Worm (Caenorhabditis elegans): ENCODE data around the gene ZK1098.9.

The ZK1098.9 gene

ce11 chrIII:9546016-9546659, 1.9 kb downstream of the ZK1098.9 start, which contains the start of gene unc-16:
unc-16 (plus strand) TSS chrIII:9546258.
- TF ChIP-seq unc-62 (GFP tag; optimal IDR thresholded peaks at IDR 0.05) (peak; percentile 91), nhr-2 (tag; optimal IDR thresholded peaks at IDR 0.05) (no peak), ceh-43 (GFP tag; optimal IDR thresholded peaks at IDR 0.05) (no peak), M03D4.4 (tag; optimal IDR thresholded peaks at IDR 0.05) (peak; percentile 32), lsy-2 (tag; optimal IDR thresholded peaks at IDR 0.05) (peak; percentile 98), nhr-237 (tag; optimal IDR thresholded peaks at IDR 0.05) (peak; percentile 65), bed-3 (GFP tag; optimal IDR thresholded peaks at IDR 0.05) (no peak), ceh-83 (GFP tag; optimal IDR thresholded peaks at IDR 0.05) (peak; percentile 20), lin-32 (GFP tag; optimal IDR thresholded peaks at IDR 0.05) (no peak), flh-1 (GFP tag; optimal IDR thresholded peaks at IDR 0.05) (no peak), ztf-11 (tag; optimal IDR thresholded peaks at IDR 0.05) (no peak), unc-39 (tag; optimal IDR thresholded peaks at IDR 0.05) (no peak), ceh-39 (tag; optimal IDR thresholded peaks at IDR 0.05) (peak; percentile 47), pha-4 (tag; optimal IDR thresholded peaks at IDR 0.05) (peak; percentile 91), sptf-1 (tag; optimal IDR thresholded peaks at IDR 0.05) (no peak), hlh-1 (tag; optimal IDR thresholded peaks at IDR 0.05) (peak; percentile 47), elt-3 (tag; optimal IDR thresholded peaks at IDR 0.05) (no peak), ham-2 (GFP tag; optimal IDR thresholded peaks at IDR 0.05) (peak; percentile 22), unc-120 (tag; optimal IDR thresholded peaks at IDR 0.05; ENCODE audit: poor library complexity, severe bottlenecking) (peak; percentile 27), lin-13 (tag; optimal IDR thresholded peaks at IDR 0.05) (peak; percentile 77), sem-2 (GFP tag; optimal IDR thresholded peaks at IDR 0.05) (no peak), tbx-8 (GFP tag; optimal IDR thresholded peaks at IDR 0.05) (no peak), nhr-76 (tag; optimal IDR thresholded peaks at IDR 0.05) (no peak), nhr-12 (tag; optimal IDR thresholded peaks at IDR 0.05) (no peak), mab-5 (tag; optimal IDR thresholded peaks at IDR 0.05) (no peak), snpc-4 (tag; optimal IDR thresholded peaks at IDR 0.05) (no peak), mls-2 (tag; optimal IDR thresholded peaks at IDR 0.05) (peak; percentile 54), ces-1 (GFP tag; optimal IDR thresholded peaks at IDR 0.05) (peak; percentile 78), elt-1 (tag; optimal IDR thresholded peaks at IDR 0.05; ENCODE audit: borderline replicate concordance, insufficient read depth) (peak; percentile 49), drap-1 (GFP tag; optimal IDR thresholded peaks at IDR 0.05) (peak; percentile 32), zip-8 (tag; optimal IDR thresholded peaks at IDR 0.05) (no peak), cnd-1 (tag; optimal IDR thresholded peaks at IDR 0.05) (no peak), nhr-28 (tag; optimal IDR thresholded peaks at IDR 0.05) (no peak), blmp-1 (tag; optimal IDR thresholded peaks at IDR 0.05) (no peak), mep-1 (tag; optimal IDR thresholded peaks at IDR 0.05) (peak; percentile 78)

DNA sequence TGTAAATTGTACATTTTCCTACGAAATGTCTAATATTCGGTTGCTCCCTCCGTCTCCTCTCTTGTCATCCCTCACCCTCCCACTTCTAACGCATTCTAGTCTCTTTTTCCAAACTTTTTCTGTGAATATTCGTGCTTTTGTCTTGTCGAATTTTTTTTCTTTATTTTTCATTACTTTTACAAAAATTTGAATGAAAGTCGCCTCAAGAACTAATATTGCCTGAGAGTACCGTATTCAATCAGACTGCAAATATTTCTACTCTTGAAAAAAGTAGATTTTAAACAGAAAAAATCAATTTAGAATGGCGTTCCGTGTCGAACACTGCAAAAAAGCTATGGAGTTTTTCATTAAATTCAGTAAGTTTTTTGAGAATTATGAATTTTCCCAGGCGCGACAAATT, 12.1 kb downstream of the ZK1098.9 start, which contains the start of gene ZK1098.11:
TSS of gene ZK1098.11 (plus strand) at position 301 of the 400 bp plus-strand sequence.
- TF ChIP-seq mls-2 (tag; optimal IDR thresholded peaks at IDR 0.05) (no peak), zip-8 (tag; optimal IDR thresholded peaks at IDR 0.05) (no peak), lin-13 (tag; optimal IDR thresholded peaks at IDR 0.05) (no peak), nhr-28 (tag; optimal IDR thresholded peaks at IDR 0.05) (no peak), flh-1 (GFP tag; optimal IDR thresholded peaks at IDR 0.05) (no peak), nhr-76 (tag; optimal IDR thresholded peaks at IDR 0.05) (no peak), ceh-83 (GFP tag; optimal IDR thresholded peaks at IDR 0.05) (no peak), sem-2 (GFP tag; optimal IDR thresholded peaks at IDR 0.05) (no peak), nhr-12 (tag; optimal IDR thresholded peaks at IDR 0.05) (no peak), hlh-1 (tag; optimal IDR thresholded peaks at IDR 0.05) (no peak), ceh-43 (GFP tag; optimal IDR thresholded peaks at IDR 0.05) (no peak), mep-1 (tag; optimal IDR thresholded peaks at IDR 0.05) (no peak), bed-3 (GFP tag; optimal IDR thresholded peaks at IDR 0.05) (no peak), ceh-39 (tag; optimal IDR thresholded peaks at IDR 0.05) (no peak), nhr-2 (tag; optimal IDR thresholded peaks at IDR 0.05) (no peak), ham-2 (GFP tag; optimal IDR thresholded peaks at IDR 0.05) (no peak), drap-1 (GFP tag; optimal IDR thresholded peaks at IDR 0.05) (no peak), ces-1 (GFP tag; optimal IDR thresholded peaks at IDR 0.05) (no peak), cnd-1 (tag; optimal IDR thresholded peaks at IDR 0.05) (no peak), unc-120 (tag; optimal IDR thresholded peaks at IDR 0.05; ENCODE audit: poor library complexity, severe bottlenecking) (no peak)

ce11 chrIII:9558463-9558862, 14.2 kb downstream of the ZK1098.9 start, which contains the start of gene C48B4.6:
C48B4.6 (minus strand) TSS chrIII:9558563.
- TF ChIP-seq M03D4.4 (tag; optimal IDR thresholded peaks at IDR 0.05) (no peak), ztf-11 (tag; optimal IDR thresholded peaks at IDR 0.05) (no peak), drap-1 (GFP tag; optimal IDR thresholded peaks at IDR 0.05) (no peak), mep-1 (tag; optimal IDR thresholded peaks at IDR 0.05) (no peak), ceh-43 (GFP tag; optimal IDR thresholded peaks at IDR 0.05) (no peak), bed-3 (GFP tag; optimal IDR thresholded peaks at IDR 0.05) (no peak), lin-13 (tag; optimal IDR thresholded peaks at IDR 0.05) (no peak), nhr-76 (tag; optimal IDR thresholded peaks at IDR 0.05) (no peak), elt-3 (tag; optimal IDR thresholded peaks at IDR 0.05) (no peak), lin-32 (GFP tag; optimal IDR thresholded peaks at IDR 0.05) (no peak), unc-39 (tag; optimal IDR thresholded peaks at IDR 0.05) (no peak), ces-1 (GFP tag; optimal IDR thresholded peaks at IDR 0.05) (no peak)
